Fruit fly (Drosophila melanogaster): ENCODE measurements around the gene GstD6.

Gene GstD6

dm6 chr3R:12344914-12345549 is 31.9 kb upstream of the GstD6 start (continued):
- TF ChIP-seq ey (GFP tag; optimal IDR thresholded peaks at IDR 0.05) (peak; percentile 37), sage (GFP tag; optimal IDR thresholded peaks at IDR 0.05) (no peak), dsf (GFP tag; optimal IDR thresholded peaks at IDR 0.05; ENCODE audit: borderline replicate concordance) (no peak), sv (GFP tag; optimal IDR thresholded peaks at IDR 0.05) (no peak)

dm6 chr3R:12345989-12346388 is 30.9 kb upstream of the GstD6 start:
- TF ChIP-seq foxo (GFP tag; optimal IDR thresholded peaks at IDR 0.05) (peak in 1 of 2 experiments; percentile 27), woc (GFP tag; optimal IDR thresholded peaks at IDR 0.05) (no peak)

- TF ChIP-seq CG32264 (GFP tag; optimal IDR thresholded peaks at IDR 0.05) (no peak), usp (GFP tag; optimal IDR thresholded peaks at IDR 0.05) (no peak), lola (GFP tag; optimal IDR thresholded peaks at IDR 0.05) (no peak), CG9705 (GFP tag; optimal IDR thresholded peaks at IDR 0.05) (no peak)
These were observed 29.3 kb upstream of the GstD6 start for dm6 chr3R:12347659-12348058.

dm6 chr3R:12350497-12350896 is 26.4 kb upstream of the GstD6 start, which contains the start of gene CG10038:
Gene CG10038, minus strand, starts transcription at chr3R:12350644.
- TF ChIP-seq Sp1 (GFP tag; optimal IDR thresholded peaks at IDR 0.05) (no peak), Rel (GFP tag; optimal IDR thresholded peaks at IDR 0.05) (no peak), Rel (tag; optimal IDR thresholded peaks at IDR 0.05) (peak; percentile 99), Vsx2 (GFP tag; optimal IDR thresholded peaks at IDR 0.05; ENCODE audit: partially characterized antibody) (no peak), HLH106 (tag; optimal IDR thresholded peaks at IDR 0.05) (peak; percentile 25), CG9705 (GFP tag; optimal IDR thresholded peaks at IDR 0.05) (no peak), Dfd (GFP tag; optimal IDR thresholded peaks at IDR 0.05) (no peak), sage (GFP tag; optimal IDR thresholded peaks at IDR 0.05) (peak; percentile 40), h (GFP tag; optimal IDR thresholded peaks at IDR 0.05) (peak; percentile 43), foxo (GFP tag; optimal IDR thresholded peaks at IDR 0.05) (peak in 1 of 2 experiments; percentile 54), Hnf4 (GFP tag; optimal IDR thresholded peaks at IDR 0.05) (no peak), Hr83 (GFP tag; optimal IDR thresholded peaks at IDR 0.05; ENCODE audit: poor library complexity, severe bottlenecking) (peak; percentile 64), rgr (GFP tag; optimal IDR thresholded peaks at IDR 0.05) (peak; percentile 42), GATAd (GFP tag; optimal IDR thresholded peaks at IDR 0.05) (peak; percentile 6), Hr78 (GFP tag; optimal IDR thresholded peaks at IDR 0.05) (no peak)

- no peak for TF ChIP-seq CG9705 (GFP tag; optimal IDR thresholded peaks at IDR 0.05)
- TF ChIP-seq dl (GFP tag; optimal IDR thresholded peaks at IDR 0.05; ENCODE audit: insufficient read depth in 1 of 2, partially characterized antibody in 2 of 2) = no peak
- TF ChIP-seq br (GFP tag; optimal IDR thresholded peaks at IDR 0.05) = no peak
- TF ChIP-seq rgr (GFP tag; optimal IDR thresholded peaks at IDR 0.05) = no peak
- TF ChIP-seq sv (GFP tag; optimal IDR thresholded peaks at IDR 0.05) = no peak
- TF ChIP-seq Rel (GFP tag; optimal IDR thresholded peaks at IDR 0.05) = no peak
- TF ChIP-seq Rel (tag; optimal IDR thresholded peaks at IDR 0.05) = no peak
- no peak for TF ChIP-seq Jra (GFP tag; optimal IDR thresholded peaks at IDR 0.05)
- no peak for TF ChIP-seq ey (GFP tag; optimal IDR thresholded peaks at IDR 0.05)
- TF ChIP-seq foxo (GFP tag; optimal IDR thresholded peaks at IDR 0.05) = no peak
These were observed 24.9 kb upstream of the GstD6 start, which contains the start of gene CG10041 for dm6 chr3R:12352003-12352402. Gene CG10041, minus strand, starts transcription at chr3R:12352103.

dm6 chr3R:12356044-12356443 is 20.9 kb upstream of the GstD6 start, which contains the start of gene MBD-R2:
Gene MBD-R2, minus strand, starts transcription at chr3R:12356265.
- no peak for TF ChIP-seq ey (GFP tag; optimal IDR thresholded peaks at IDR 0.05)
- peak; percentile 12 for TF ChIP-seq sage (GFP tag; optimal IDR thresholded peaks at IDR 0.05)
- no peak for TF ChIP-seq Rel (GFP tag; optimal IDR thresholded peaks at IDR 0.05)
- peak; percentile 22 for TF ChIP-seq Rel (tag; optimal IDR thresholded peaks at IDR 0.05)

- TF ChIP-seq CG9705 (GFP tag; optimal IDR thresholded peaks at IDR 0.05) = no peak
- TF ChIP-seq woc (GFP tag; optimal IDR thresholded peaks at IDR 0.05) = peak; percentile 15
- TF ChIP-seq CrebA (GFP tag; optimal IDR thresholded peaks at IDR 0.05; ENCODE audit: borderline replicate concordance) = no peak
- TF ChIP-seq Hnf4 (GFP tag; optimal IDR thresholded peaks at IDR 0.05) = no peak
- no peak for TF ChIP-seq lola (GFP tag; optimal IDR thresholded peaks at IDR 0.05)
- TF ChIP-seq Dif (GFP tag; optimal IDR thresholded peaks at IDR 0.05; ENCODE audit: partially characterized antibody) = peak; percentile 20
- no peak for TF ChIP-seq Hr83 (GFP tag; optimal IDR thresholded peaks at IDR 0.05; ENCODE audit: poor library complexity, severe bottlenecking)
- TF ChIP-seq pan (optimal IDR thresholded peaks at IDR 0.05) = no peak
- TF ChIP-seq Rel (GFP tag; optimal IDR thresholded peaks at IDR 0.05) = no peak
- TF ChIP-seq Rel (tag; optimal IDR thresholded peaks at IDR 0.05) = peak; percentile 94
- TF ChIP-seq HLH106 (tag; optimal IDR thresholded peaks at IDR 0.05) = no peak
- TF ChIP-seq h (GFP tag; optimal IDR thresholded peaks at IDR 0.05) = no peak
- no peak for TF ChIP-seq Abd-B (GFP tag; optimal IDR thresholded peaks at IDR 0.05)
- no peak for TF ChIP-seq brk (GFP tag; optimal IDR thresholded peaks at IDR 0.05)
- no peak for TF ChIP-seq br (GFP tag; optimal IDR thresholded peaks at IDR 0.05)
- TF ChIP-seq Hr78 (GFP tag; optimal IDR thresholded peaks at IDR 0.05) = no peak
- TF ChIP-seq jim (GFP tag; optimal IDR thresholded peaks at IDR 0.05) = no peak
- no peak for TF ChIP-seq dmrt93B (GFP tag; optimal IDR thresholded peaks at IDR 0.05)
- TF ChIP-seq Sp1 (GFP tag; optimal IDR thresholded peaks at IDR 0.05) = no peak
- TF ChIP-seq Jra (GFP tag; optimal IDR thresholded peaks at IDR 0.05) = no peak
- TF ChIP-seq CG32264 (GFP tag; optimal IDR thresholded peaks at IDR 0.05) = no peak
- no peak for TF ChIP-seq foxo (GFP tag; optimal IDR thresholded peaks at IDR 0.05)
- no peak for TF ChIP-seq dsf (GFP tag; optimal IDR thresholded peaks at IDR 0.05; ENCODE audit: borderline replicate concordance)
- TF ChIP-seq N (GFP tag; optimal IDR thresholded peaks at IDR 0.05) = no peak
These were observed 17.1 kb upstream of the GstD6 start, which contains the start of gene CG4115 for dm6 chr3R:12359837-12360236. Gene CG4115, plus strand, starts transcription at chr3R:12360008.

Measured in whole organism, wandering third instar larva.